Worm (Caenorhabditis elegans) whole organism, L1 larva: ENCODE data around the gene srg-66.

Experiments
- C04F5.9 ChIP-seq: sonication (generic microtip); optimal IDR thresholded peaks from 2 replicates; lab custom pipeline; 2016; ENCODE audit warnings: missing genetic modification characterization, missing compliant biosample characterization
- C16A3.4 ChIP-seq: fragments of 150-350 bp; optimal IDR thresholded peaks from 2 replicates; lab custom pipeline; 2014; ENCODE audit warnings: missing biosample characterization, missing genetic modification characterization
- C34B4.2 ChIP-seq: sonication (generic microtip); optimal IDR thresholded peaks from 2 replicates; lab custom pipeline; 2017; ENCODE audit warnings: mild to moderate bottlenecking, missing genetic modification characterization, missing compliant biosample characterization
- Y116A8C.19 ChIP-seq: sonication (generic microtip); optimal IDR thresholded peaks from 2 replicates; lab custom pipeline; 2016; ENCODE audit warnings: missing compliant biosample characterization, missing genetic modification characterization, borderline replicate concordance
- alr-1 ChIP-seq: fragments of 200-800 bp; sonication (Bioruptor generic); optimal IDR thresholded peaks from 2 replicates; lab custom pipeline; 2018; ENCODE audit warnings: borderline replicate concordance, mild to moderate bottlenecking, missing genetic modification characterization, missing compliant biosample characterization
- aly-2 ChIP-seq: fragments of 150-350 bp; optimal IDR thresholded peaks from 2 replicates; lab custom pipeline; 2014; ENCODE audit warnings: missing biosample characterization, missing genetic modification characterization
- ceh-82 ChIP-seq, 3 experiments: fragments of 150-350 bp in 1 of 3; sonication (generic microtip) in 2 of 3; optimal IDR thresholded peaks; 2 replicates each; lab custom pipeline; 2014 to 2017; ENCODE audit warnings: missing biosample characterization in 3 of 3, missing genetic modification characterization in 3 of 3
- ces-1 ChIP-seq: fragments of 150-350 bp; optimal IDR thresholded peaks from 2 replicates; lab custom pipeline; 2014; ENCODE audit warnings: missing biosample characterization, missing genetic modification reagents, missing genetic modification characterization
- dpl-1 ChIP-seq, 3 experiments: fragments of 150-350 bp in 2 of 3; sonication (generic microtip) in 1 of 3; optimal IDR thresholded peaks; 2 replicates each; lab custom pipeline; 2014 to 2017; ENCODE audit warnings: missing biosample characterization in 3 of 3, missing genetic modification characterization in 3 of 3, missing genetic modification reagents in 3 of 3
- efl-1 ChIP-seq, 4 experiments: fragments of 150-350 bp; optimal IDR thresholded peaks in 3 of 4; peaks in 1 of 4; 1 replicate in 1 of 4; 2 replicates in 3 of 4; lab custom pipeline; 2014; ENCODE audit warnings: missing biosample characterization in 2 of 4, missing genetic modification characterization in 2 of 4, missing genetic modification reagents in 2 of 4
- egl-13 ChIP-seq: sonication (generic microtip); optimal IDR thresholded peaks from 2 replicates; lab custom pipeline; 2016; ENCODE audit warnings: missing genotype, missing genetic modification reagents, missing genetic modification characterization, missing compliant biosample characterization
- egl-27 ChIP-seq, 2 experiments: fragments of 150-350 bp in 1 of 2; sonication (generic microtip); optimal IDR thresholded peaks; 3 replicates each; lab custom pipeline; 2017 to 2018; ENCODE audit warnings: missing biosample characterization in 2 of 2, missing genetic modification characterization in 2 of 2, missing genetic modification reagents in 2 of 2
- elt-3 ChIP-seq, 6 experiments: fragments of 150-350 bp in 1 of 6; sonication (generic microtip); optimal IDR thresholded peaks; 2 replicates each; lab custom pipeline; 2017 to 2018; ENCODE audit warnings: missing biosample characterization in 6 of 6, missing genetic modification characterization in 6 of 6, inconsistent platforms in 1 of 6
- fkh-8 ChIP-seq: sonication (generic microtip); optimal IDR thresholded peaks from 2 replicates; lab custom pipeline; 2016; ENCODE audit warnings: mild to moderate bottlenecking, missing genetic modification characterization, missing compliant biosample characterization
- fos-1 ChIP-seq: fragments of 150-350 bp; optimal IDR thresholded peaks from 2 replicates; lab custom pipeline; 2014; ENCODE audit warnings: missing biosample characterization, missing genetic modification characterization
- grh-1 ChIP-seq: fragments of 200-800 bp; sonication (Bioruptor generic); IDR thresholded peaks from 2 replicates; pipeline ENCODE4 v1.3.6; 2022; ENCODE audit warnings: missing genetic modification reagents, missing genetic modification characterization, missing compliant biosample characterization
- hlh-17 ChIP-seq: fragments of 200-800 bp; sonication (Bioruptor generic); optimal IDR thresholded peaks from 2 replicates; lab custom pipeline; 2018; ENCODE audit warnings: missing genetic modification characterization, mild to moderate bottlenecking, missing compliant biosample characterization, moderate library complexity, borderline replicate concordance
- hpl-2 ChIP-seq: fragments of 150-350 bp; optimal IDR thresholded peaks from 2 replicates; lab custom pipeline; 2014; ENCODE audit warnings: missing biosample characterization, missing genetic modification reagents, missing genetic modification characterization
- jun-1 ChIP-seq: fragments of 150-350 bp; optimal IDR thresholded peaks from 2 replicates; lab custom pipeline; 2014; ENCODE audit warnings: missing biosample characterization, missing genetic modification reagents, missing genetic modification characterization
- lin-13 ChIP-seq: fragments of 150-350 bp; optimal IDR thresholded peaks from 2 replicates; lab custom pipeline; 2014; ENCODE audit warnings: missing biosample characterization, missing genetic modification reagents, missing genetic modification characterization
- lin-15B ChIP-seq: fragments of 150-350 bp; sonication (generic microtip); optimal IDR thresholded peaks from 3 replicates; lab custom pipeline; 2014; ENCODE audit warnings: missing biosample characterization, missing genetic modification characterization
- lin-35 ChIP-seq, 2 experiments: fragments of 150-350 bp; optimal IDR thresholded peaks; 2 replicates each; lab custom pipeline; 2014; ENCODE audit warnings: missing biosample characterization in 2 of 2, missing genetic modification characterization in 2 of 2, missing genetic modification reagents in 2 of 2
- lin-39 ChIP-seq: fragments of 150-350 bp; optimal IDR thresholded peaks from 2 replicates; lab custom pipeline; 2014; ENCODE audit warnings: missing biosample characterization, missing genetic modification reagents, missing genetic modification characterization
- mab-9 ChIP-seq: fragments of 200-800 bp; sonication (Bioruptor generic); IDR thresholded peaks from 2 replicates; pipeline ENCODE4 v1.3.6; 2022; ENCODE audit warnings: missing genetic modification reagents, missing genetic modification characterization, missing compliant biosample characterization
- mdl-1 ChIP-seq, 2 experiments: fragments of 150-350 bp; optimal IDR thresholded peaks; 2 replicates each; lab custom pipeline; 2014 to 2017; ENCODE audit warnings: missing biosample characterization in 2 of 2, missing genetic modification characterization in 2 of 2, inconsistent platforms in 1 of 2
- mep-1 ChIP-seq: fragments of 150-350 bp; optimal IDR thresholded peaks from 2 replicates; lab custom pipeline; 2014; ENCODE audit warnings: missing biosample characterization, missing genetic modification characterization
- nhr-11 ChIP-seq: fragments of 150-350 bp; optimal IDR thresholded peaks from 2 replicates; lab custom pipeline; 2014; ENCODE audit warnings: missing biosample characterization, missing genetic modification characterization
- nhr-20 ChIP-seq: sonication (generic microtip); optimal IDR thresholded peaks from 2 replicates; lab custom pipeline; 2016; ENCODE audit warnings: mild to moderate bottlenecking, missing genetic modification characterization, missing compliant biosample characterization
- nhr-28 ChIP-seq: fragments of 150-350 bp; optimal IDR thresholded peaks from 2 replicates; lab custom pipeline; 2014; ENCODE audit warnings: missing biosample characterization, missing genetic modification characterization
- nhr-47 ChIP-seq: sonication (generic microtip); optimal IDR thresholded peaks from 2 replicates; lab custom pipeline; 2016; ENCODE audit warnings: mild to moderate bottlenecking, missing genetic modification characterization, moderate library complexity, missing compliant biosample characterization
- nhr-71 ChIP-seq: sonication (generic microtip); optimal IDR thresholded peaks from 2 replicates; lab custom pipeline; 2016; ENCODE audit warnings: mild to moderate bottlenecking, missing genetic modification characterization, moderate library complexity, missing compliant biosample characterization
- nhr-76 ChIP-seq: sonication (generic microtip); optimal IDR thresholded peaks from 2 replicates; lab custom pipeline; 2017; ENCODE audit warnings: missing biosample characterization, missing genetic modification characterization
- nhr-84 ChIP-seq: sonication (generic microtip); optimal IDR thresholded peaks from 2 replicates; lab custom pipeline; 2017; ENCODE audit warnings: missing biosample characterization, missing genetic modification characterization
- pax-3 ChIP-seq: fragments of 200-800 bp; sonication (Bioruptor generic); optimal IDR thresholded peaks from 2 replicates; lab custom pipeline; 2018; ENCODE audit warnings: mild to moderate bottlenecking, missing genetic modification characterization, moderate library complexity, missing compliant biosample characterization
- pqm-1 ChIP-seq: sonication (generic microtip); optimal IDR thresholded peaks from 3 replicates; lab custom pipeline; 2017; ENCODE audit warnings: missing biosample characterization, missing genetic modification characterization
- rnt-1 ChIP-seq: sonication (generic microtip); optimal IDR thresholded peaks from 2 replicates; lab custom pipeline; 2016; ENCODE audit warnings: mild to moderate bottlenecking, missing genetic modification characterization, moderate library complexity, missing compliant biosample characterization
- skn-1 ChIP-seq: fragments of 150-350 bp; optimal IDR thresholded peaks from 2 replicates; lab custom pipeline; 2014; ENCODE audit warnings: missing biosample characterization, missing genetic modification characterization
- snpc-4 ChIP-seq: fragments of 150-350 bp; optimal IDR thresholded peaks from 2 replicates; lab custom pipeline; 2014; ENCODE audit warnings: missing biosample characterization, missing genetic modification characterization
- sup-37 ChIP-seq: fragments of 200-800 bp; sonication (Bioruptor generic); optimal IDR thresholded peaks from 2 replicates; lab custom pipeline; 2018; ENCODE audit warnings: mild to moderate bottlenecking, missing genetic modification characterization, missing compliant biosample characterization
- unc-130 ChIP-seq: fragments of 150-350 bp; optimal IDR thresholded peaks from 2 replicates; lab custom pipeline; 2017; ENCODE audit warnings: missing biosample characterization, missing genetic modification characterization, inconsistent platforms
- unc-30 ChIP-seq: sonication (generic microtip); optimal IDR thresholded peaks from 2 replicates; lab custom pipeline; 2017; ENCODE audit warnings: missing biosample characterization, missing genetic modification characterization
- unc-62 ChIP-seq: fragments of 150-350 bp; optimal IDR thresholded peaks from 2 replicates; lab custom pipeline; 2014; ENCODE audit warnings: missing biosample characterization, missing genetic modification reagents, missing genetic modification characterization
- unc-86 ChIP-seq: sonication (generic microtip); optimal IDR thresholded peaks from 2 replicates; lab custom pipeline; 2016; ENCODE audit warnings: missing genetic modification characterization, missing compliant biosample characterization
- unc-98 ChIP-seq: fragments of 200-800 bp; sonication (Bioruptor generic); IDR thresholded peaks from 2 replicates; pipeline ENCODE4 v1.3.6; 2022; ENCODE audit warnings: missing genetic modification characterization, missing compliant biosample characterization
- vab-15 ChIP-seq: sonication (generic microtip); optimal IDR thresholded peaks from 2 replicates; lab custom pipeline; 2017; ENCODE audit warnings: missing genotype, mild to moderate bottlenecking, missing genetic modification characterization, missing compliant biosample characterization
- xbp-1 ChIP-seq: sonication (generic microtip); optimal IDR thresholded peaks from 2 replicates; lab custom pipeline; 2016; ENCODE audit warnings: missing genetic modification characterization, missing compliant biosample characterization

The srg-66 gene

ce11 chrV:5509966-5510365 is 27.8 kb upstream of the srg-66 start:
- no peak for TF ChIP-seq aly-2 (tag; lab: Kevin White, UChicago)
- no peak for TF ChIP-seq grh-1 (GFP tag; lab: Robert Waterston, UW)
- TF ChIP-seq alr-1 (tag; lab: Kevin White, UChicago) = no peak

- TF ChIP-seq unc-30 (tag; lab: Kevin White, UChicago) (no peak), jun-1 (tag; lab: Kevin White, UChicago) (no peak), ceh-82 (tag; optimal IDR thresholded peaks at IDR 0.05; lab: Kevin White, UChicago) (no peak), nhr-76 (tag; lab: Kevin White, UChicago) (no peak), C16A3.4 (tag; lab: Kevin White, UChicago) (no peak), pqm-1 (tag; lab: Kevin White, UChicago) (no peak), unc-62 (GFP tag; lab: Kevin White, UChicago) (no peak), snpc-4 (tag; lab: Kevin White, UChicago) (no peak), sup-37 (GFP tag; lab: Kevin White, UChicago) (no peak), lin-35 (GFP tag; optimal IDR thresholded peaks at IDR 0.05; lab: Kevin White, UChicago) (no peak), egl-27 (tag; optimal IDR thresholded peaks at IDR 0.05; lab: Kevin White, UChicago) (no peak), nhr-20 (tag; lab: Kevin White, UChicago) (no peak), nhr-28 (tag; lab: Kevin White, UChicago) (no peak), C04F5.9 (tag; lab: Kevin White, UChicago) (no peak), grh-1 (GFP tag; lab: Robert Waterston, UW) (no peak)
Measured at ce11 chrV:5509134-5509533, 26.9 kb upstream of the srg-66 start.

- TF ChIP-seq hlh-17 (GFP tag; lab: Kevin White, UChicago) = no peak
- peak; percentile 82 for TF ChIP-seq nhr-11 (tag; lab: Kevin White, UChicago)
- no peak for TF ChIP-seq vab-15 (tag; lab: Kevin White, UChicago)
- peak; percentile 86 for TF ChIP-seq mab-9 (GFP tag; lab: Robert Waterston, UW)
- peak; percentile 68 for TF ChIP-seq skn-1 (tag; lab: Kevin White, UChicago)
- TF ChIP-seq nhr-71 (tag; lab: Kevin White, UChicago) = peak; percentile 96
- TF ChIP-seq unc-30 (tag; lab: Kevin White, UChicago) = no peak
- TF ChIP-seq mep-1 (tag; lab: Kevin White, UChicago) = peak; percentile 94
- peak; percentile 88 for TF ChIP-seq efl-1 (optimal IDR thresholded peaks at IDR 0.05; lab: Kevin White, UChicago)
- peak; percentile 81 to 98 for TF ChIP-seq efl-1 (GFP tag; optimal IDR thresholded peaks at IDR 0.05 in 1 of 2; lab: Kevin White, UChicago)
- no peak for TF ChIP-seq unc-62 (GFP tag; lab: Kevin White, UChicago)
- TF ChIP-seq lin-15B (tag; lab: Kevin White, UChicago) = peak; percentile 77
- peak; percentile 88 for TF ChIP-seq pax-3 (tag; lab: Kevin White, UChicago)
- peak; percentile 72 for TF ChIP-seq fos-1
- peak; percentile 94 for TF ChIP-seq rnt-1 (tag; lab: Kevin White, UChicago)
- TF ChIP-seq aly-2 (tag; lab: Kevin White, UChicago) = peak; percentile 21
- peak; percentile 87 for TF ChIP-seq lin-13
- no peak for TF ChIP-seq Y116A8C.19 (tag; lab: Kevin White, UChicago)
- TF ChIP-seq hpl-2 (GFP tag; lab: Kevin White, UChicago) = peak; percentile 59
- peak; percentile 94 for TF ChIP-seq unc-86 (tag; lab: Kevin White, UChicago)
- TF ChIP-seq nhr-47 (tag; lab: Kevin White, UChicago) = no peak
- TF ChIP-seq unc-98 (GFP tag; lab: Robert Waterston, UW) = peak; percentile 17; the same call in 1 of the 2 replicates
- TF ChIP-seq sup-37 (GFP tag; lab: Kevin White, UChicago) = peak; percentile 90
- TF ChIP-seq C34B4.2 (tag; lab: Kevin White, UChicago) = no peak
- TF ChIP-seq ceh-82 (tag; optimal IDR thresholded peaks at IDR 0.05; lab: Kevin White, UChicago) = peak; percentile 92 to 95 (median 94)
- TF ChIP-seq nhr-84 (tag; lab: Kevin White, UChicago) = no peak
- TF ChIP-seq elt-3 (tag; optimal IDR thresholded peaks at IDR 0.05; lab: Kevin White, UChicago) = peak in 2 of 6 experiments; percentile 71 to 84
- TF ChIP-seq ces-1 (GFP tag; lab: Kevin White, UChicago) = no peak
- TF ChIP-seq fkh-8 (tag; lab: Kevin White, UChicago) = peak; percentile 96
- no peak for TF ChIP-seq pqm-1 (tag; lab: Kevin White, UChicago)
- peak; percentile 83 for TF ChIP-seq lin-39 (tag; lab: Kevin White, UChicago)
- TF ChIP-seq egl-13 (tag; lab: Kevin White, UChicago) = peak; percentile 92
- TF ChIP-seq mdl-1 (tag; optimal IDR thresholded peaks at IDR 0.05; lab: Kevin White, UChicago) = peak in 1 of 2 experiments; percentile 86
- peak; percentile 95 for TF ChIP-seq xbp-1 (tag; lab: Kevin White, UChicago)
- peak; percentile 73 for TF ChIP-seq unc-130 (tag; lab: Kevin White, UChicago)
- peak; percentile 80 to 86 (median 86) for TF ChIP-seq dpl-1 (GFP tag; optimal IDR thresholded peaks at IDR 0.05; lab: Kevin White, UChicago)
Measured at ce11 chrV:5504807-5505442, 22.7 kb upstream of the srg-66 start, which contains the start of the genes dnj-19 and nhr-47. Gene dnj-19 (minus strand): TSS chrV:5504857. Gene nhr-47 (plus strand): TSS chrV:5505253.
